Worm (Caenorhabditis elegans) whole organism, late embryonic: ENCODE measurements around the gene srtx-1.

Experiments
- K02D7.2 ChIP-seq: sonication (generic microtip); optimal IDR thresholded peaks from 2 replicates; lab custom pipeline; 2017; ENCODE audit warnings: mild to moderate bottlenecking, missing genetic modification characterization, missing compliant biosample characterization
- K09A11.1 ChIP-seq: sonication (generic microtip); optimal IDR thresholded peaks from 2 replicates; lab custom pipeline; 2017; ENCODE audit warnings: antibody characterized with exemption, mild to moderate bottlenecking, missing genetic modification characterization, missing compliant biosample characterization; ENCODE audit not compliant: insufficient read depth
- T23F11.4 ChIP-seq: fragments of 200-800 bp; sonication (Bioruptor generic); optimal IDR thresholded peaks from 2 replicates; lab custom pipeline; 2018; ENCODE audit warnings: mild to moderate bottlenecking, missing genetic modification characterization, missing compliant biosample characterization
- Y22D7AL.16 ChIP-seq: sonication (generic microtip); optimal IDR thresholded peaks from 2 replicates; lab custom pipeline; 2016; ENCODE audit warnings: missing genetic modification characterization, missing compliant biosample characterization
- ahr-1 ChIP-seq: sonication (generic microtip); optimal IDR thresholded peaks from 2 replicates; lab custom pipeline; 2016; ENCODE audit warnings: missing genetic modification characterization, missing compliant biosample characterization
- ama-1 ChIP-seq: fragments of 150-350 bp; optimal IDR thresholded peaks from 2 replicates; lab custom pipeline; 2014
- ceh-14 ChIP-seq: sonication (generic microtip); optimal IDR thresholded peaks from 2 replicates; lab custom pipeline; 2016; ENCODE audit warnings: missing genotype, missing genetic modification characterization, missing compliant biosample characterization
- ceh-18 ChIP-seq: sonication (generic microtip); optimal IDR thresholded peaks from 2 replicates; lab custom pipeline; 2016; ENCODE audit warnings: missing genetic modification characterization, missing compliant biosample characterization
- ceh-22 ChIP-seq: sonication (generic microtip); optimal IDR thresholded peaks from 2 replicates; lab custom pipeline; 2017; ENCODE audit warnings: missing biosample characterization, missing genetic modification characterization
- ceh-31 ChIP-seq: sonication (generic microtip); optimal IDR thresholded peaks from 2 replicates; lab custom pipeline; 2016; ENCODE audit warnings: missing genetic modification characterization, missing compliant biosample characterization
- ceh-34 ChIP-seq: sonication (generic microtip); optimal IDR thresholded peaks from 2 replicates; lab custom pipeline; 2016; ENCODE audit warnings: mild to moderate bottlenecking, missing genetic modification characterization, missing compliant biosample characterization
- ceh-48 ChIP-seq: sonication (generic microtip); optimal IDR thresholded peaks from 2 replicates; lab custom pipeline; 2016; ENCODE audit warnings: missing genetic modification characterization, inconsistent platforms, missing compliant biosample characterization
- ceh-6 ChIP-seq: fragments of 200-800 bp; sonication (Bioruptor generic); optimal IDR thresholded peaks from 2 replicates; lab custom pipeline; 2018; ENCODE audit warnings: mild to moderate bottlenecking, missing genetic modification characterization, missing compliant biosample characterization
- dmd-4 ChIP-seq: sonication (generic microtip); optimal IDR thresholded peaks from 2 replicates; lab custom pipeline; 2016; ENCODE audit warnings: borderline replicate concordance, missing genetic modification characterization, missing compliant biosample characterization
- dve-1 ChIP-seq: sonication (generic microtip); optimal IDR thresholded peaks from 2 replicates; lab custom pipeline; 2017; ENCODE audit warnings: antibody characterized with exemption, mild to moderate bottlenecking, missing genetic modification characterization, missing compliant biosample characterization
- elt-2 ChIP-seq: sonication (generic microtip); optimal IDR thresholded peaks from 2 replicates; lab custom pipeline; 2016; ENCODE audit warnings: missing genetic modification reagents, missing genetic modification characterization, missing compliant biosample characterization
- ets-4 ChIP-seq: sonication (generic microtip); optimal IDR thresholded peaks from 2 replicates; lab custom pipeline; 2016; ENCODE audit warnings: missing genetic modification characterization, missing compliant biosample characterization
- eyg-1 ChIP-seq: sonication (generic microtip); optimal IDR thresholded peaks from 2 replicates; lab custom pipeline; 2016; ENCODE audit warnings: missing genotype, missing genetic modification characterization, missing compliant biosample characterization
- fax-1 ChIP-seq: sonication (generic microtip); optimal IDR thresholded peaks from 2 replicates; lab custom pipeline; 2016; ENCODE audit warnings: missing genotype, missing genetic modification characterization, missing compliant biosample characterization
- fkh-10 ChIP-seq: fragments of 150-350 bp; optimal IDR thresholded peaks from 2 replicates; lab custom pipeline; 2014; ENCODE audit warnings: missing biosample characterization, missing genetic modification reagents, missing genetic modification characterization
- fkh-6 ChIP-seq: sonication (generic microtip); optimal IDR thresholded peaks from 2 replicates; lab custom pipeline; 2016; ENCODE audit warnings: missing genetic modification characterization, missing compliant biosample characterization
- gmeb-2 ChIP-seq: sonication (generic microtip); optimal IDR thresholded peaks from 2 replicates; lab custom pipeline; 2016; ENCODE audit warnings: missing genetic modification characterization, inconsistent platforms, missing compliant biosample characterization
- hlh-15 ChIP-seq: sonication (generic microtip); optimal IDR thresholded peaks from 2 replicates; lab custom pipeline; 2016; ENCODE audit warnings: missing genetic modification characterization, missing compliant biosample characterization
- hlh-30 ChIP-seq: sonication (generic microtip); optimal IDR thresholded peaks from 2 replicates; lab custom pipeline; 2017; ENCODE audit warnings: antibody characterized with exemption, missing genetic modification characterization, missing compliant biosample characterization; ENCODE audit not compliant: insufficient read depth
- lim-6 ChIP-seq: sonication (generic microtip); optimal IDR thresholded peaks from 2 replicates; lab custom pipeline; 2016; ENCODE audit warnings: missing genetic modification characterization, missing compliant biosample characterization
- lin-11 ChIP-seq: fragments of 200-800 bp; sonication (Bioruptor generic); optimal IDR thresholded peaks from 2 replicates; lab custom pipeline; 2018; ENCODE audit warnings: mild to moderate bottlenecking, missing genetic modification characterization, missing compliant biosample characterization
- madf-2 ChIP-seq: sonication (generic microtip); optimal IDR thresholded peaks from 2 replicates; lab custom pipeline; 2017; ENCODE audit warnings: missing genetic modification characterization, missing compliant biosample characterization
- nfya-1 ChIP-seq: sonication (generic microtip); optimal IDR thresholded peaks from 2 replicates; lab custom pipeline; 2017; ENCODE audit warnings: missing genetic modification characterization, mild to moderate bottlenecking, missing compliant biosample characterization, antibody characterized with exemption, moderate library complexity
- nhr-11 ChIP-seq: fragments of 150-350 bp; optimal IDR thresholded peaks from 2 replicates; lab custom pipeline; 2014; ENCODE audit warnings: missing biosample characterization, missing genetic modification characterization
- nhr-232 ChIP-seq: sonication (generic microtip); optimal IDR thresholded peaks from 2 replicates; lab custom pipeline; 2016; ENCODE audit warnings: missing genetic modification characterization, missing compliant biosample characterization
- pat-9 ChIP-seq: fragments of 200-800 bp; sonication (Bioruptor generic); optimal IDR thresholded peaks from 2 replicates; lab custom pipeline; 2018; ENCODE audit warnings: mild to moderate bottlenecking, missing genetic modification characterization, moderate library complexity, missing compliant biosample characterization
- pqm-1 ChIP-seq: sonication (generic microtip); optimal IDR thresholded peaks from 2 replicates; lab custom pipeline; 2016; ENCODE audit warnings: missing genetic modification characterization, missing compliant biosample characterization
- pros-1 ChIP-seq: fragments of 150-350 bp; optimal IDR thresholded peaks from 2 replicates; lab custom pipeline; 2014; ENCODE audit warnings: missing biosample characterization, missing genetic modification reagents, missing genetic modification characterization
- ref-2 ChIP-seq: sonication (generic microtip); optimal IDR thresholded peaks from 2 replicates; lab custom pipeline; 2016; ENCODE audit warnings: missing genetic modification characterization, missing compliant biosample characterization
- rnt-1 ChIP-seq: sonication (generic microtip); optimal IDR thresholded peaks from 2 replicates; lab custom pipeline; 2016; ENCODE audit warnings: missing genetic modification characterization, missing compliant biosample characterization
- sdc-2 ChIP-seq: sonication (generic microtip); optimal IDR thresholded peaks from 2 replicates; lab custom pipeline; 2016; ENCODE audit warnings: missing genotype, missing genetic modification characterization, missing compliant biosample characterization
- sox-2 ChIP-seq: fragments of 200-800 bp; sonication (Bioruptor generic); IDR thresholded peaks from 2 replicates; pipeline ENCODE4 v1.3.6; 2022; ENCODE audit warnings: missing genetic modification reagents, missing genetic modification characterization, missing compliant biosample characterization
- sox-4 ChIP-seq: sonication (generic microtip); optimal IDR thresholded peaks from 2 replicates; lab custom pipeline; 2017; ENCODE audit warnings: mild to moderate bottlenecking, missing genetic modification characterization, inconsistent platforms, missing compliant biosample characterization
- syd-9 ChIP-seq: sonication (generic microtip); optimal IDR thresholded peaks from 2 replicates; lab custom pipeline; 2016; ENCODE audit warnings: mild to moderate bottlenecking, missing genetic modification characterization, moderate library complexity, missing compliant biosample characterization
- tbx-2 ChIP-seq: sonication (generic microtip); optimal IDR thresholded peaks from 2 replicates; lab custom pipeline; 2016; ENCODE audit warnings: missing genetic modification characterization, missing compliant biosample characterization
- tbx-7 ChIP-seq: sonication (generic microtip); optimal IDR thresholded peaks from 2 replicates; lab custom pipeline; 2016; ENCODE audit warnings: missing genotype, missing genetic modification characterization, missing compliant biosample characterization
- unc-3 ChIP-seq, 2 experiments: fragments of 200-800 bp in 1 of 2; sonication (Bioruptor generic) in 1 of 2; sonication (generic microtip) in 1 of 2; conservative IDR thresholded peaks in 1 of 2; optimal IDR thresholded peaks in 1 of 2; 2 replicates each; pipeline versions ENCODE4 v1.3.6 to Lab custom; 2016 to 2022; ENCODE audit warnings: missing compliant biosample characterization in 2 of 2, missing genetic modification characterization in 2 of 2, missing genetic modification reagents in 1 of 2
- unc-42 ChIP-seq: sonication (generic microtip); optimal IDR thresholded peaks from 2 replicates; lab custom pipeline; 2016; ENCODE audit warnings: missing genotype, missing genetic modification characterization, missing compliant biosample characterization
- unc-55 ChIP-seq: sonication (generic microtip); optimal IDR thresholded peaks from 2 replicates; lab custom pipeline; 2017; ENCODE audit warnings: missing biosample characterization, missing genetic modification reagents, missing genetic modification characterization
- zip-5 ChIP-seq: sonication (generic microtip); optimal IDR thresholded peaks from 2 replicates; lab custom pipeline; 2016; ENCODE audit warnings: missing genetic modification characterization, missing compliant biosample characterization

Gene srtx-1

ce11 chrIV:7386835-7387551 lies 34.0 kb upstream of the srtx-1 start:
- TF ChIP-seq fax-1 (tag; lab: Kevin White, UChicago) (peak; percentile 13), syd-9 (tag; lab: Kevin White, UChicago) (peak; percentile 29), nfya-1 (tag; lab: Kevin White, UChicago) (peak; percentile 54), fkh-6 (tag; lab: Kevin White, UChicago) (peak; percentile 27), ama-1 (no peak), ceh-6 (GFP tag; lab: Kevin White, UChicago) (no peak), zip-5 (tag; lab: Kevin White, UChicago) (no peak), tbx-2 (tag; lab: Kevin White, UChicago) (peak; percentile 76), unc-42 (peak; percentile 78), dmd-4 (peak; percentile 32), dve-1 (tag; lab: Kevin White, UChicago) (peak; percentile 15), ceh-18 (tag; lab: Kevin White, UChicago) (peak; percentile 78), ceh-34 (tag; lab: Kevin White, UChicago) (peak; percentile 54), madf-2 (tag; lab: Kevin White, UChicago) (no peak), pqm-1 (tag; lab: Kevin White, UChicago) (no peak), rnt-1 (tag; lab: Kevin White, UChicago) (peak; percentile 74), hlh-30 (peak; percentile 53), pros-1 (tag; lab: Kevin White, UChicago) (no peak), hlh-15 (tag; lab: Kevin White, UChicago) (no peak), sox-2 (GFP tag; lab: Robert Waterston, UW) (no peak), unc-55 (GFP tag; lab: Kevin White, UChicago) (peak; percentile 89), ceh-14 (tag; lab: Kevin White, UChicago) (peak; percentile 71), ceh-31 (tag; lab: Kevin White, UChicago) (peak; percentile 83), K02D7.2 (tag; lab: Kevin White, UChicago) (peak; percentile 35), sdc-2 (tag; lab: Kevin White, UChicago) (peak; percentile 25), ref-2 (tag; lab: Kevin White, UChicago) (peak; percentile 46)

DNA sequence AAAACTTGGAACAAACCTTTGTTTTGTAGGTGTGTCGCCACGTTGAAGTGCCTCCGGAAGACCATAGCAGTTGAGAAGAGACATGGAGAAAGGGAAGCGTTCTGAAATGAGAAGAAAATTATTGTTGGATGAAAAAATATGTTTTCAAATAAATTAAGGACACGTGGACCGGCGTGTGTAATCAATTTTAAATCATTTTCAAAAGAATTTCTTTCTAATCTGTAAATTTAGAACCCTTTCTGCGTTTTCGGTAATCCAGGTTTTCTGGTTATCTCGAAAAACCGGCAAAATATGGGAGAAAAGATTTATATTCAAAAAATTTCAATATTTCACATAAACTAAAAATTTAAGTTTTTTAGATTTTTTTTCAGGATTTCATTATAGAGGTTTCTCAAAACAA lies 32.2 kb upstream of the srtx-1 start, which contains the start of gene mob-3:
mob-3 (minus strand) TSS at position 101 of the 400 bp plus-strand sequence.
- no peak for TF ChIP-seq gmeb-2
- TF ChIP-seq sox-4 (tag; lab: Kevin White, UChicago), result no peak
- TF ChIP-seq ets-4 (tag; lab: Kevin White, UChicago), result no peak
- no peak for TF ChIP-seq Y22D7AL.16
- TF ChIP-seq ceh-48 (tag; lab: Kevin White, UChicago), result no peak
- TF ChIP-seq pros-1 (tag; lab: Kevin White, UChicago), result no peak
- no peak for TF ChIP-seq pat-9 (tag; lab: Kevin White, UChicago)
- no peak for TF ChIP-seq ceh-6 (GFP tag; lab: Kevin White, UChicago)
- TF ChIP-seq ceh-31 (tag; lab: Kevin White, UChicago), result no peak
- no peak for TF ChIP-seq K09A11.1
- TF ChIP-seq nhr-232, result no peak
- no peak for TF ChIP-seq ceh-18 (tag; lab: Kevin White, UChicago)

DNA sequence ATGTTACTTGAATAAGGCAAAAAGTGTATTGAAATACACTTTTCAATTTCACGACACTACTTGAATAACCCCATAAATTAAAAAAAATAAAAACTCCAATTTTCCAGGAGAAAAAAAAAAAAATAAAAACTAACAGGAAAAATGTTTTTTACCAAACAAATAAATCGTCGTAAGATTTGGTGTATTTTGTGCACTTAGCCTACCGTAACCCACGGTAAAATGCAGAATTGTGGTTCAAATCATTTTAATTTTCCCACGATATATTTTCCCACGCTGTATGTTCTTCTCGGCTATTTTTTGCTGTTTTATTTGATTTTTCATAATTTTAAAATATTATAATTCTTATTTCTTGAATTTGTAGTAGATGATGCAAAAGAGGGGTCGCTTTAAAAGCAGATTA lies 31.3 kb upstream of the srtx-1 start:
- TF ChIP-seq pat-9 (tag; lab: Kevin White, UChicago) (no peak), ahr-1 (tag; lab: Kevin White, UChicago) (no peak), nfya-1 (tag; lab: Kevin White, UChicago) (no peak), sox-4 (tag; lab: Kevin White, UChicago) (no peak), zip-5 (tag; lab: Kevin White, UChicago) (no peak), elt-2 (tag; lab: Kevin White, UChicago) (no peak), unc-42 (no peak), fkh-10 (GFP tag; lab: Kevin White, UChicago) (no peak), eyg-1 (tag; lab: Kevin White, UChicago) (no peak), nhr-11 (tag; lab: Kevin White, UChicago) (no peak), fkh-6 (tag; lab: Kevin White, UChicago) (no peak), lim-6 (tag; lab: Kevin White, UChicago) (no peak), unc-55 (GFP tag; lab: Kevin White, UChicago) (no peak), ceh-22 (tag; lab: Kevin White, UChicago) (no peak), unc-3 (GFP tag; conservative IDR thresholded peaks at IDR 0.05; lab: Robert Waterston, UW) (no peak), unc-3 (tag; optimal IDR thresholded peaks at IDR 0.05; lab: Kevin White, UChicago) (no peak), T23F11.4 (no peak), lin-11 (tag; lab: Kevin White, UChicago) (no peak), pros-1 (tag; lab: Kevin White, UChicago) (no peak), tbx-7 (tag; lab: Kevin White, UChicago) (no peak)
